Fruit fly (Drosophila melanogaster): ENCODE measurements around the gene RSG7.
A peak's percentile ranks its signal among the peaks of the same experiment; 100 is the strongest.

dm6 chrX:16814351-16814750 is 29.9 kb downstream of the RSG7 start:
- TF ChIP-seq Snoo (tag; optimal IDR thresholded peaks at IDR 0.05) = no peak
- no peak for TF ChIP-seq EcR (GFP tag; optimal IDR thresholded peaks at IDR 0.05)
- peak; percentile 11 for TF ChIP-seq CG14655 (GFP tag; optimal IDR thresholded peaks at IDR 0.05)
- TF ChIP-seq rn (GFP tag; IDR thresholded peaks at IDR 0.05) = no peak
- TF ChIP-seq Ets98B (GFP tag; IDR thresholded peaks at IDR 0.05) = 0 out of 2 replicates have a peak, but pooled peaks have one; percentile 14
- peak; percentile 28 for TF ChIP-seq CG8159 (tag; optimal IDR thresholded peaks at IDR 0.05)
- no peak for TF ChIP-seq Pif1B (GFP tag; optimal IDR thresholded peaks at IDR 0.05)
- no peak for TF ChIP-seq fd96Ca (GFP tag; IDR thresholded peaks at IDR 0.05)
- no peak for TF ChIP-seq gl (tag; optimal IDR thresholded peaks at IDR 0.05)

All from whole organism, pupa.